Worm (Caenorhabditis elegans): ENCODE data around the gene lips-5.

The lips-5 gene

DNA sequence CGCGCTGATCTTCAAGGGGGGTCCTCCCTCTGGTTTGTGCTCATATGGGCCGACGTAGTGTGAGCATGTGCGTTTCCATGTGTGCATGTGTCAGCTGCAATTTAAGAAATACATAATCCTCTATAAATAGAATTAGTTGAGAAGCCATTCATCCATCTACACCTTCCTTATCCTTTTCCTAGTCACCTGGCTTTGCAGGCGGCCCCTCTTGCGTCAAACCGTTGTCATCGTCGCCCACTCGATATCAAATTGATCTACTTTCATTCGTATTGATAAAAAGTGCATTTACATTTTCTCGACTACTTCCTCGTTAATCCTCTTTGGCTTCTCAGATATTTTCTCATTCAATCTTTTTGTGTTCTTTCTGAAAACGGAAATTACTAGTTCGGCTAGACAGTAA is 38.5 kb upstream of the lips-5 start:
- TF ChIP-seq nhr-76 (tag; optimal IDR thresholded peaks at IDR 0.05) (no peak), elt-3 (tag; optimal IDR thresholded peaks at IDR 0.05) (no peak), tbx-8 (GFP tag; optimal IDR thresholded peaks at IDR 0.05) (no peak), cnd-1 (tag; optimal IDR thresholded peaks at IDR 0.05) (no peak), sem-2 (GFP tag; optimal IDR thresholded peaks at IDR 0.05) (no peak), zip-8 (tag; optimal IDR thresholded peaks at IDR 0.05) (no peak), blmp-1 (tag; optimal IDR thresholded peaks at IDR 0.05) (no peak), unc-62 (GFP tag; optimal IDR thresholded peaks at IDR 0.05) (no peak), ztf-11 (tag; optimal IDR thresholded peaks at IDR 0.05) (no peak), nhr-12 (tag; optimal IDR thresholded peaks at IDR 0.05) (no peak), nhr-28 (tag; optimal IDR thresholded peaks at IDR 0.05) (no peak), lsy-2 (tag; optimal IDR thresholded peaks at IDR 0.05) (no peak), unc-39 (tag; optimal IDR thresholded peaks at IDR 0.05) (no peak), ham-2 (GFP tag; optimal IDR thresholded peaks at IDR 0.05) (no peak), snpc-4 (tag; optimal IDR thresholded peaks at IDR 0.05) (no peak)

DNA sequence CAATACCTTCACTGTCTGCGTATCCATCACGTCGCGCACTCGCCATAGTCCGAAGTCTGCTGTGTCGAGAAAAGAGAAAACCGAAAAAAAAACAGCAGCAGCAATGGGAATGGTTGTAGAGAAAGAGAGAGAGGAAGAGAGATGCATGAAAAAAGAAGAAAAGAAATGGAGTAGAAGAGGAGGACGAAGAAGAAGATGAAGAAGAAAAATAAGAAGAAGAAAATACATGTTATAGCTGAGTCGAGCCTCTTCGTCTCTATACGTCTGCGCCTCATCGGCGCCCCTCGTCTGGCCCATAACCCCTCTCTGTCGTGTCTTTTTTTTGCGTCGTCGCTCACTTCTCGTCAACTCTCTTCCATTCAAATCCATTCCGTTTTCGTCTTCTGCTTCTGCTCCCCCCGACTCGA is 36.2 kb upstream of the lips-5 start:
- TF ChIP-seq pha-4 (tag; optimal IDR thresholded peaks at IDR 0.05) = no peak
- TF ChIP-seq hlh-1 (tag; optimal IDR thresholded peaks at IDR 0.05) = no peak
- no peak for TF ChIP-seq sptf-1 (tag; optimal IDR thresholded peaks at IDR 0.05)
- peak; percentile 77 for TF ChIP-seq unc-120 (tag; optimal IDR thresholded peaks at IDR 0.05; ENCODE audit: poor library complexity, severe bottlenecking)
- TF ChIP-seq bed-3 (GFP tag; optimal IDR thresholded peaks at IDR 0.05) = no peak
- no peak for TF ChIP-seq lin-32 (GFP tag; optimal IDR thresholded peaks at IDR 0.05)
- TF ChIP-seq nhr-2 (tag; optimal IDR thresholded peaks at IDR 0.05) = no peak
- TF ChIP-seq zip-8 (tag; optimal IDR thresholded peaks at IDR 0.05) = no peak
- TF ChIP-seq mep-1 (tag; optimal IDR thresholded peaks at IDR 0.05) = peak; percentile 31
- TF ChIP-seq lsy-2 (tag; optimal IDR thresholded peaks at IDR 0.05) = no peak
- no peak for TF ChIP-seq ceh-43 (GFP tag; optimal IDR thresholded peaks at IDR 0.05)
- no peak for TF ChIP-seq tbx-8 (GFP tag; optimal IDR thresholded peaks at IDR 0.05)
- no peak for TF ChIP-seq ceh-83 (GFP tag; optimal IDR thresholded peaks at IDR 0.05)
- no peak for TF ChIP-seq blmp-1 (tag; optimal IDR thresholded peaks at IDR 0.05)
- no peak for TF ChIP-seq ztf-11 (tag; optimal IDR thresholded peaks at IDR 0.05)
- peak; percentile 61 for TF ChIP-seq ces-1 (GFP tag; optimal IDR thresholded peaks at IDR 0.05)
- no peak for TF ChIP-seq M03D4.4 (tag; optimal IDR thresholded peaks at IDR 0.05)
- no peak for TF ChIP-seq ceh-39 (tag; optimal IDR thresholded peaks at IDR 0.05)
- no peak for TF ChIP-seq snpc-4 (tag; optimal IDR thresholded peaks at IDR 0.05)
- no peak for TF ChIP-seq cnd-1 (tag; optimal IDR thresholded peaks at IDR 0.05)
- peak; percentile 42 for TF ChIP-seq unc-62 (GFP tag; optimal IDR thresholded peaks at IDR 0.05)
- no peak for TF ChIP-seq sem-2 (GFP tag; optimal IDR thresholded peaks at IDR 0.05)
- no peak for TF ChIP-seq mls-2 (tag; optimal IDR thresholded peaks at IDR 0.05)
- TF ChIP-seq ham-2 (GFP tag; optimal IDR thresholded peaks at IDR 0.05) = no peak
- TF ChIP-seq nhr-12 (tag; optimal IDR thresholded peaks at IDR 0.05) = no peak
- no peak for TF ChIP-seq unc-39 (tag; optimal IDR thresholded peaks at IDR 0.05)
- no peak for TF ChIP-seq mab-5 (tag; optimal IDR thresholded peaks at IDR 0.05)
- no peak for TF ChIP-seq elt-1 (tag; optimal IDR thresholded peaks at IDR 0.05; ENCODE audit: borderline replicate concordance, insufficient read depth)
- no peak for TF ChIP-seq lin-13 (tag; optimal IDR thresholded peaks at IDR 0.05)
- no peak for TF ChIP-seq elt-3 (tag; optimal IDR thresholded peaks at IDR 0.05)
- no peak for TF ChIP-seq drap-1 (GFP tag; optimal IDR thresholded peaks at IDR 0.05)
- no peak for TF ChIP-seq nhr-76 (tag; optimal IDR thresholded peaks at IDR 0.05)
- TF ChIP-seq nhr-237 (tag; optimal IDR thresholded peaks at IDR 0.05) = peak; percentile 29
- no peak for TF ChIP-seq flh-1 (GFP tag; optimal IDR thresholded peaks at IDR 0.05)
- TF ChIP-seq nhr-28 (tag; optimal IDR thresholded peaks at IDR 0.05) = no peak

DNA sequence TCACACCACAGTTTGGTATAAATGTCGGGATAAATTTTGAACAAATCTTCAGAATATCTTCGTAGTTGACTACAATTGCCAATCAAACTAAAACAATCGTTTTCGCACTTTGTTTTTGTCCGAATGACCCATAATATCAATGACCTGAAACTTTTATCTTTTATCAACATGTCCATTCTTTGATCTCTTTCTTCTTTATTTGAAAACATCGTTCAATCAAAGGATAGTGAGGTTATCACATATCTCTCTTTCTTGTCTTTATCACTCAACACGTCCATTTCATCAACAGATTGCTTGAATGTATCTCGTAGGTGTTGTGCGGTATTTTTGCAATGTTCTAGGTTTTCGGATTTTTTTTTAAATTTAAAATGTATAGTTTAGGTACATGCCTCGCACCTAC is 35.5 kb upstream of the lips-5 start:
- TF ChIP-seq snpc-4 (tag; optimal IDR thresholded peaks at IDR 0.05) = no peak
- peak; percentile 40 for TF ChIP-seq elt-3 (tag; optimal IDR thresholded peaks at IDR 0.05)

DNA sequence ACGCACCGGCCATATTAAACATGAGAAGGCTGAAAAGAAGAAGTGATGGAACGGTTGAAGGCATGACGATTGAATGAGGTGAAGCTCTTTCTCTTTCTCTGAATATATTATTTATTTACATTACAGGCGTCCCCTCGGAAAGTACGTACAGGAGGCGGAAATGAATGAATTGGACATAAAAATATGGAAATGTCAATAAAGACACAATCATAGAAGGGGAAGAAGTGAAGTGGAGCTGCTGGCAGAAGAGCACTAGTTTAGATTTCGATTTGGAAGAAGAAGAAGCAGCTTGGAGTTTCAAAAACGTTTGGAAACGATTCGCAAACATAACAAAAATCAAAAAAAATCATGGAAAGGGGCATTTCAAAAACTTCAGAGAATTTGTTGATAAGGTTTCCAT is 30.5 kb upstream of the lips-5 start, which contains the start of gene H01G02.1:
TSS of gene H01G02.1 (minus strand) at position 101 of the 400 bp plus-strand sequence.
- no peak for TF ChIP-seq zip-8 (tag; optimal IDR thresholded peaks at IDR 0.05)
- TF ChIP-seq nhr-12 (tag; optimal IDR thresholded peaks at IDR 0.05) = no peak
- TF ChIP-seq ces-1 (GFP tag; optimal IDR thresholded peaks at IDR 0.05) = no peak
- TF ChIP-seq unc-39 (tag; optimal IDR thresholded peaks at IDR 0.05) = no peak
- no peak for TF ChIP-seq unc-62 (GFP tag; optimal IDR thresholded peaks at IDR 0.05)
- TF ChIP-seq ztf-11 (tag; optimal IDR thresholded peaks at IDR 0.05) = no peak
- TF ChIP-seq flh-1 (GFP tag; optimal IDR thresholded peaks at IDR 0.05) = no peak
